Fruit fly (Drosophila melanogaster) whole organism, prepupa: ENCODE data around the gene CG4287.

Source experiments
- CG10631 ChIP-seq: fragments of 200-800 bp; sonication (Bioruptor generic); optimal IDR thresholded peaks from 2 replicates; lab custom pipeline; 2016; ENCODE audit warnings: missing biosample characterization, missing genetic modification characterization
- CG31627 ChIP-seq: fragments of 200-800 bp; sonication (Bioruptor generic); optimal IDR thresholded peaks from 3 replicates; lab custom pipeline; 2016; ENCODE audit warnings: missing biosample characterization, missing genetic modification characterization
- CG3919 ChIP-seq: fragments of 200-800 bp; sonication (Bioruptor generic); optimal IDR thresholded peaks from 3 replicates; lab custom pipeline; 2016; ENCODE audit warnings: missing biosample characterization, missing genetic modification characterization
- CG8319 ChIP-seq: fragments of 200-800 bp; sonication (Bioruptor generic); optimal IDR thresholded peaks from 3 replicates; lab custom pipeline; 2016; ENCODE audit warnings: missing biosample characterization, missing genetic modification characterization
- CG9139 ChIP-seq: fragments of 200-800 bp; sonication (Bioruptor generic); optimal IDR thresholded peaks from 3 replicates; lab custom pipeline; 2017; ENCODE audit warnings: missing biosample characterization, mild to moderate bottlenecking, missing genetic modification characterization
- Ets21C ChIP-seq: fragments of 200-800 bp; sonication (Bioruptor generic); optimal IDR thresholded peaks from 3 replicates; lab custom pipeline; 2016; ENCODE audit warnings: missing biosample characterization, missing genetic modification characterization
- Gug ChIP-seq: fragments of 200-800 bp; sonication (Bioruptor generic); IDR thresholded peaks from 2 replicates; pipeline ENCODE4 v1.3.6; 2022; ENCODE audit warnings: missing biosample characterization, missing genetic modification characterization
- Hr39 ChIP-seq: fragments of 200-800 bp; sonication (Bioruptor generic); optimal IDR thresholded peaks from 2 replicates; lab custom pipeline; 2016; ENCODE audit warnings: missing biosample characterization, missing genetic modification characterization
- Lpt ChIP-seq: fragments of 200-800 bp; sonication (Bioruptor generic); optimal IDR thresholded peaks from 3 replicates; lab custom pipeline; 2016; ENCODE audit warnings: missing biosample characterization, missing genetic modification characterization
- OdsH ChIP-seq: fragments of 200-800 bp; sonication (Bioruptor generic); optimal IDR thresholded peaks from 3 replicates; lab custom pipeline; 2016; ENCODE audit warnings: missing biosample characterization, missing genetic modification characterization
- Smox ChIP-seq: fragments of 200-800 bp; sonication (Bioruptor generic); optimal IDR thresholded peaks from 3 replicates; lab custom pipeline; 2016; ENCODE audit warnings: missing biosample characterization, missing genetic modification characterization
- dsx ChIP-seq: fragments of 200-800 bp; optimal IDR thresholded peaks from 3 replicates; lab custom pipeline; 2019; ENCODE audit warnings: missing biosample characterization, mild to moderate bottlenecking, missing genetic modification characterization, moderate library complexity; ENCODE audit not compliant: poor library complexity, severe bottlenecking
- eg ChIP-seq: fragments of 200-800 bp; sonication (Bioruptor generic); IDR thresholded peaks from 3 replicates; pipeline ENCODE4 v1.3.6; 2022; ENCODE audit warnings: missing biosample characterization, missing genetic modification characterization
- lz ChIP-seq: fragments of 200-800 bp; sonication (Bioruptor generic); optimal IDR thresholded peaks from 3 replicates; lab custom pipeline; 2016; ENCODE audit warnings: missing biosample characterization, missing genetic modification characterization
- svp ChIP-seq: fragments of 200-800 bp; sonication (Bioruptor generic); peaks from one replicate; lab custom pipeline; 2016; ENCODE audit warnings: missing biosample characterization, missing genetic modification characterization

The CG4287 gene

dm6 chr3R:15913231-15913630 lies 50.4 kb downstream of the CG4287 start:
- no peak for TF ChIP-seq svp (GFP tag; lab: Kevin White, UChicago)
- no peak for TF ChIP-seq CG9139 (GFP tag; lab: Kevin White, UChicago)
- TF ChIP-seq Lpt, result no peak
- peak; percentile 60 for TF ChIP-seq CG3919 (GFP tag; lab: Kevin White, UChicago)
- 0 out of 3 replicates have a peak, but pooled peaks have one; percentile 16 for TF ChIP-seq eg (GFP tag; lab: Robert Waterston, UW)
- TF ChIP-seq Gug (GFP tag; lab: Robert Waterston, UW), result no peak
- TF ChIP-seq CG10631 (GFP tag; lab: Kevin White, UChicago), result no peak
- TF ChIP-seq dsx, result peak; percentile 4
- TF ChIP-seq OdsH, result no peak
- TF ChIP-seq Hr39, result no peak
- no peak for TF ChIP-seq CG31627 (GFP tag; lab: Kevin White, UChicago)
- TF ChIP-seq Ets21C, result no peak
- no peak for TF ChIP-seq lz
- no peak for TF ChIP-seq Smox (GFP tag; lab: Kevin White, UChicago)
- TF ChIP-seq CG8319, result no peak
